Fruit fly (Drosophila melanogaster) Kc167 (cell line): ENCODE measurements around the gene Cyp4d1.

ENCODE experiments used
- Myc ChIP-seq: fragments of >200 bp; optimal IDR thresholded peaks from 2 replicates; lab custom pipeline; 2017; ENCODE audit warnings: missing external identifiers
- Sin3A ChIP-seq: fragments of >200 bp; optimal IDR thresholded peaks from 2 replicates; lab custom pipeline; 2018; ENCODE audit warnings: missing external identifiers
- h ChIP-seq: fragments of >200 bp; optimal IDR thresholded peaks from 3 replicates; lab custom pipeline; 2018; ENCODE audit warnings: missing external identifiers
- insv ChIP-seq: fragments of >200 bp; optimal IDR thresholded peaks from 3 replicates; lab custom pipeline; 2018; ENCODE audit warnings: missing external identifiers
- psq ChIP-seq: fragments of >200 bp; optimal IDR thresholded peaks from 2 replicates; lab custom pipeline; 2017; ENCODE audit warnings: missing external identifiers
- ttk ChIP-seq: sonication (Bioruptor generic); optimal IDR thresholded peaks from 2 replicates; lab custom pipeline; 2017; ENCODE audit warnings: missing external identifiers

DNA sequence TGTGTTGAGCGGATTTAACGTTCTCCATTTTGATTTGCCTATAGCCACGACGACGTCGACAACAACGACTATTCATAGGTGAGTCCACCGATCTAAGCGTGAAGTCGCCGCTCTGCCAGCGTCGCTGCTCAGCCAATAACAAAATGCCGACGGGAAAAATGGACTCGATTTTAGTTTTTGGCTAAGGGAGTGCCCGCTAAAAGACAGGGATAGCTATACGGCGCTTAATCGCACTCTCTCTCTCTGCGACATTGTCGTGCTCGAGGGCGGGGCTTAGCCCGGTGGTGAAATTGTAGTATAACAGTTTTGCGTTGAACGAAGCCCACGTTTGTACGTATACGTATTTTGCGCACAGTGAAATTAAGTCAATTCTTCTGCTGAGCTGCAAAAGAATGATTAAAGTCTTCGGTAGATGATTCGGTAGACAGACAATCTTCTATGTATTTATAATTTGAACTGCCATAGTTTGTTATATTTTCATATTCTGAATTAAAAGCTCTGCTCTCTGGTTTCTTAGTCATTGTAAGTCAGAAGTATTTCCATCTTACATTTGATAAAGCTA lies 36.4 kb downstream of the Cyp4d1 start:
- TF ChIP-seq psq (lab: Kevin White, UChicago) (no peak), ttk (lab: Kevin White, UChicago) (no peak), Sin3A (lab: Kevin White, UChicago) (no peak), h (lab: Kevin White, UChicago) (no peak), insv (lab: Kevin White, UChicago) (no peak), Myc (lab: Kevin White, UChicago) (no peak)
